Fruit fly (Drosophila melanogaster) whole organism, embryonic: ENCODE results near the gene Nprl3.
A peak's percentile ranks its signal among the peaks of the same experiment; 100 is the strongest.

ENCODE experiments used
- CG10565 ChIP-seq: fragments of 200-800 bp; sonication (Bioruptor generic); optimal IDR thresholded peaks from 3 replicates; lab custom pipeline; 2016; ENCODE audit warnings: missing biosample characterization, mild to moderate bottlenecking, missing genetic modification characterization
- CG11504 ChIP-seq: fragments of 200-800 bp; sonication (Bioruptor generic); optimal IDR thresholded peaks from 3 replicates; lab custom pipeline; 2019; ENCODE audit warnings: missing biosample characterization, mild to moderate bottlenecking, missing genetic modification characterization, moderate library complexity
- CG12391 ChIP-seq: fragments of 200-800 bp; sonication (Bioruptor generic); optimal IDR thresholded peaks from 3 replicates; lab custom pipeline; 2018; ENCODE audit warnings: missing biosample characterization, mild to moderate bottlenecking, missing genetic modification characterization, moderate library complexity
- CG14710 ChIP-seq: fragments of 200-800 bp; sonication (Bioruptor generic); optimal IDR thresholded peaks from 3 replicates; lab custom pipeline; 2019; ENCODE audit warnings: missing biosample characterization, mild to moderate bottlenecking, missing genetic modification characterization, moderate library complexity
- CG14860 ChIP-seq: fragments of 200-800 bp; sonication (Bioruptor generic); IDR thresholded peaks from 3 replicates; pipeline ENCODE4 v1.3.6; 2022; ENCODE audit warnings: missing biosample characterization, missing genetic modification characterization; ENCODE audit not compliant: partially characterized antibody
- CG1603 ChIP-seq: fragments of 200-800 bp; sonication (Bioruptor generic); optimal IDR thresholded peaks from 2 replicates; lab custom pipeline; 2019; ENCODE audit warnings: missing biosample characterization, mild to moderate bottlenecking, missing genetic modification characterization, moderate library complexity
- CG17361 ChIP-seq: fragments of 200-800 bp; sonication (Bioruptor generic); IDR thresholded peaks from 3 replicates; pipeline ENCODE4 v1.3.6; 2022; ENCODE audit warnings: missing biosample characterization, missing genetic modification characterization
- CG17802 ChIP-seq: fragments of 200-800 bp; sonication (Bioruptor generic); optimal IDR thresholded peaks from 2 replicates; lab custom pipeline; 2018; ENCODE audit warnings: missing biosample characterization, mild to moderate bottlenecking, missing genetic modification characterization, moderate library complexity
- CG17829 ChIP-seq: fragments of 200-800 bp; optimal IDR thresholded peaks from 2 replicates; lab custom pipeline; 2019; ENCODE audit warnings: missing biosample characterization, mild to moderate bottlenecking, missing genetic modification characterization, moderate library complexity
- CG18262 ChIP-seq: fragments of 200-800 bp; optimal IDR thresholded peaks from 3 replicates; lab custom pipeline; 2019; ENCODE audit warnings: missing biosample characterization, mild to moderate bottlenecking, missing genetic modification characterization, moderate library complexity
- CG2678 ChIP-seq: fragments of 200-800 bp; sonication (Bioruptor generic); optimal IDR thresholded peaks from 3 replicates; lab custom pipeline; 2019; ENCODE audit warnings: missing biosample characterization, mild to moderate bottlenecking, missing genetic modification characterization, moderate library complexity
- CG2889 ChIP-seq: fragments of 200-800 bp; sonication (Bioruptor generic); IDR thresholded peaks from 3 replicates; pipeline ENCODE4 v1.3.6; 2022; ENCODE audit warnings: missing biosample characterization, missing genetic modification characterization
- CG3407 ChIP-seq: fragments of 200-800 bp; sonication (Bioruptor generic); optimal IDR thresholded peaks from 2 replicates; lab custom pipeline; 2018; ENCODE audit warnings: missing biosample characterization, mild to moderate bottlenecking, missing genetic modification characterization
- CG34422 ChIP-seq: fragments of 200-800 bp; sonication (Bioruptor generic); IDR thresholded peaks from 3 replicates; pipeline ENCODE4 v1.3.6; 2022; ENCODE audit warnings: missing biosample characterization, missing genetic modification characterization
- CG7839 ChIP-seq: fragments of 200-800 bp; sonication (Bioruptor generic); optimal IDR thresholded peaks from 3 replicates; lab custom pipeline; 2018; ENCODE audit warnings: missing biosample characterization, mild to moderate bottlenecking, missing genetic modification characterization, moderate library complexity
- CG7928 ChIP-seq: fragments of 200-800 bp; sonication (Bioruptor generic); optimal IDR thresholded peaks from 2 replicates; lab custom pipeline; 2017; ENCODE audit warnings: missing biosample characterization, mild to moderate bottlenecking, missing genetic modification characterization
- CG9797 ChIP-seq: fragments of 200-800 bp; sonication (Bioruptor generic); optimal IDR thresholded peaks from 3 replicates; lab custom pipeline; 2018; ENCODE audit warnings: missing biosample characterization, mild to moderate bottlenecking, missing genetic modification characterization
- CG9932 ChIP-seq: fragments of 200-800 bp; sonication (Bioruptor generic); IDR thresholded peaks from 2 replicates; pipeline ENCODE4 v1.3.6; 2022; ENCODE audit warnings: missing biosample characterization, missing genetic modification characterization
- D19A ChIP-seq: fragments of 200-800 bp; optimal IDR thresholded peaks from 3 replicates; lab custom pipeline; 2019; ENCODE audit warnings: missing biosample characterization, mild to moderate bottlenecking, missing genetic modification characterization, moderate library complexity
- Dbx ChIP-seq: fragments of 200-800 bp; sonication (Bioruptor generic); IDR thresholded peaks from 3 replicates; pipeline ENCODE4 v1.3.6; 2022; ENCODE audit warnings: missing biosample characterization, missing genetic modification characterization
- Deaf1 ChIP-seq: fragments of 200-800 bp; optimal IDR thresholded peaks from 3 replicates; lab custom pipeline; 2019; ENCODE audit warnings: missing biosample characterization, mild to moderate bottlenecking, missing genetic modification characterization, moderate library complexity
- Dll ChIP-seq: fragments of 200-800 bp; sonication (Bioruptor generic); IDR thresholded peaks from 4 replicates; pipeline ENCODE4 v1.3.6; 2022; ENCODE audit warnings: missing biosample characterization, missing genetic modification characterization; ENCODE audit not compliant: partially characterized antibody
- Dp ChIP-seq: fragments of 200-800 bp; sonication (Bioruptor generic); optimal IDR thresholded peaks from 2 replicates; lab custom pipeline; 2018; ENCODE audit warnings: missing biosample characterization, mild to moderate bottlenecking, missing genetic modification characterization, moderate library complexity
- Drgx ChIP-seq: fragments of 200-800 bp; sonication (Bioruptor generic); IDR thresholded peaks from 2 replicates; pipeline ENCODE4 v1.3.6; 2022; ENCODE audit warnings: missing biosample characterization, missing genetic modification characterization
- Elba2 ChIP-seq: fragments of 200-800 bp; sonication (Bioruptor generic); optimal IDR thresholded peaks from 3 replicates; lab custom pipeline; 2016; ENCODE audit warnings: missing biosample characterization, missing genetic modification characterization
- HLHmδ ChIP-seq: fragments of 200-800 bp; sonication (Bioruptor generic); optimal IDR thresholded peaks from 2 replicates; lab custom pipeline; 2018; ENCODE audit warnings: missing biosample characterization, mild to moderate bottlenecking, missing genetic modification characterization, moderate library complexity
- Hey ChIP-seq: fragments of 200-800 bp; sonication (Bioruptor generic); optimal IDR thresholded peaks from 3 replicates; lab custom pipeline; 2018; ENCODE audit warnings: missing biosample characterization, mild to moderate bottlenecking, missing genetic modification characterization
- NC2β ChIP-seq: fragments of 200-800 bp; sonication (Bioruptor generic); optimal IDR thresholded peaks from 2 replicates; lab custom pipeline; 2016; ENCODE audit warnings: missing biosample characterization, missing genetic modification characterization
- Nf-YB ChIP-seq: fragments of 200-800 bp; sonication (Bioruptor generic); optimal IDR thresholded peaks from 3 replicates; lab custom pipeline; 2019; ENCODE audit warnings: missing biosample characterization, mild to moderate bottlenecking, missing genetic modification characterization, moderate library complexity
- Oli ChIP-seq: fragments of 200-800 bp; sonication (Bioruptor generic); optimal IDR thresholded peaks from 2 replicates; lab custom pipeline; 2018; ENCODE audit warnings: missing biosample characterization, mild to moderate bottlenecking, missing genetic modification characterization, moderate library complexity
- Ptx1 ChIP-seq: fragments of 200-800 bp; sonication (Bioruptor generic); IDR thresholded peaks from 2 replicates; pipeline ENCODE4 v1.3.6; 2022; ENCODE audit warnings: missing biosample characterization, missing genetic modification characterization
- Sry-β ChIP-seq: fragments of 200-800 bp; sonication (Bioruptor generic); optimal IDR thresholded peaks from 2 replicates; lab custom pipeline; 2018; ENCODE audit warnings: missing biosample characterization, mild to moderate bottlenecking, missing genetic modification characterization, moderate library complexity
- cad ChIP-seq: fragments of >200 bp; optimal IDR thresholded peaks from 2 replicates; lab custom pipeline; 2017; ENCODE audit warnings: missing biosample characterization, missing genetic modification characterization
- da ChIP-seq: fragments of 200-800 bp; sonication (Bioruptor generic); optimal IDR thresholded peaks from 2 replicates; lab custom pipeline; 2016; ENCODE audit warnings: missing biosample characterization, missing genetic modification characterization
- gcm2 ChIP-seq: fragments of 200-800 bp; sonication (Bioruptor generic); optimal IDR thresholded peaks from 2 replicates; lab custom pipeline; 2016; ENCODE audit warnings: missing biosample characterization, missing genetic modification characterization
- gem ChIP-seq: fragments of 200-800 bp; sonication (Bioruptor generic); optimal IDR thresholded peaks from 2 replicates; lab custom pipeline; 2019; ENCODE audit warnings: missing biosample characterization, mild to moderate bottlenecking, missing genetic modification characterization, moderate library complexity
- gfzf ChIP-seq: fragments of 200-800 bp; sonication (Bioruptor generic); optimal IDR thresholded peaks from 2 replicates; lab custom pipeline; 2016; ENCODE audit warnings: missing biosample characterization, mild to moderate bottlenecking, missing genetic modification characterization, moderate library complexity
- grau ChIP-seq: fragments of 200-800 bp; optimal IDR thresholded peaks from 3 replicates; lab custom pipeline; 2019; ENCODE audit warnings: missing biosample characterization, mild to moderate bottlenecking, missing genetic modification characterization, moderate library complexity
- gt ChIP-seq: fragments of 200-800 bp; sonication (Bioruptor generic); IDR thresholded peaks from 2 replicates; pipeline ENCODE4 v1.3.6; 2022; ENCODE audit warnings: missing biosample characterization, missing genetic modification characterization
- mld ChIP-seq: fragments of 200-800 bp; sonication (Bioruptor generic); IDR thresholded peaks from 3 replicates; pipeline ENCODE4 v1.3.6; 2022; ENCODE audit warnings: missing biosample characterization, missing genetic modification characterization; ENCODE audit not compliant: partially characterized antibody
- pzg ChIP-seq: fragments of 200-800 bp; sonication (Bioruptor generic); optimal IDR thresholded peaks from 3 replicates; lab custom pipeline; 2018; ENCODE audit warnings: missing biosample characterization, mild to moderate bottlenecking, missing genetic modification characterization, moderate library complexity
- ranshi ChIP-seq: fragments of 200-800 bp; sonication (Bioruptor generic); IDR thresholded peaks from 2 replicates; pipeline ENCODE4 v1.3.6; 2022; ENCODE audit warnings: missing biosample characterization, missing genetic modification characterization
- row ChIP-seq: fragments of 200-800 bp; sonication (Bioruptor generic); IDR thresholded peaks from 3 replicates; pipeline ENCODE4 v1.3.6; 2022; ENCODE audit warnings: missing biosample characterization, missing genetic modification characterization
- sens ChIP-seq: fragments of 200-800 bp; sonication (Bioruptor generic); peaks from one replicate; lab custom pipeline; 2016; ENCODE audit warnings: missing biosample characterization, missing genetic modification characterization
- sisA ChIP-seq: fragments of 200-800 bp; sonication (Bioruptor generic); IDR thresholded peaks from 2 replicates; pipeline ENCODE4 v1.3.6; 2022; ENCODE audit warnings: missing biosample characterization, missing genetic modification characterization
- slbo ChIP-seq: fragments of 200-800 bp; sonication (Bioruptor generic); IDR thresholded peaks from 2 replicates; pipeline ENCODE4 v1.3.6; 2022; ENCODE audit warnings: missing biosample characterization, missing genetic modification characterization
- sr ChIP-seq: fragments of 200-800 bp; sonication (Bioruptor generic); IDR thresholded peaks from 3 replicates; pipeline ENCODE4 v1.3.6; 2022; ENCODE audit warnings: missing biosample characterization, missing genetic modification characterization
- stwl ChIP-seq: fragments of 200-800 bp; sonication (Bioruptor generic); optimal IDR thresholded peaks from 3 replicates; lab custom pipeline; 2018; ENCODE audit warnings: missing biosample characterization, mild to moderate bottlenecking, missing genetic modification characterization, moderate library complexity
- trem ChIP-seq: fragments of 200-800 bp; optimal IDR thresholded peaks from 3 replicates; lab custom pipeline; 2019; ENCODE audit warnings: missing biosample characterization, mild to moderate bottlenecking, missing genetic modification characterization, moderate library complexity

Gene Nprl3

dm6 chr3L:13999204-13999603 is 2.5 kb downstream of the Nprl3 start, which contains the start of gene CG17359 (continued):
- TF ChIP-seq sens (GFP tag; lab: Kevin White, UChicago): peak; percentile 59
- TF ChIP-seq, all 482 proteins: peak for 8

dm6 chr3L:13996992-13997391 is 4.7 kb downstream of the Nprl3 start, which contains the start of gene CG17361:
CG17361 (plus strand) TSS chr3L:13997191.
- TF ChIP-seq CG7839 (no peak), CG12391 (tag; lab: Kevin White, UChicago) (peak; percentile 26), CG18262 (tag; lab: Kevin White, UChicago) (peak; percentile 18), Deaf1 (tag; lab: Kevin White, UChicago) (no peak), gcm2 (GFP tag; lab: Kevin White, UChicago) (no peak), Dp (GFP tag; lab: Kevin White, UChicago) (peak; percentile 23), Nf-YB (GFP tag; lab: Kevin White, UChicago) (no peak), CG9797 (peak; percentile 44), CG17829 (peak; percentile 11), CG14710 (peak; percentile 14), CG17361 (GFP tag; lab: Robert Waterston, UW) (peak; percentile 61; the same call in 2 of the 3 replicates), CG34422 (GFP tag; lab: Robert Waterston, UW) (peak; percentile 12; the same call in 1 of the 3 replicates), Dll (GFP tag; lab: Robert Waterston, UW) (no peak), Sry-β (GFP tag; lab: Kevin White, UChicago) (no peak), Elba2 (GFP tag; lab: Kevin White, UChicago) (no peak), CG11504 (tag; lab: Kevin White, UChicago) (peak; percentile 26), Hey (no peak), Drgx (GFP tag; lab: Robert Waterston, UW) (no peak), CG2889 (GFP tag; lab: Robert Waterston, UW) (no peak), grau (tag; lab: Kevin White, UChicago) (peak; percentile 36), CG3407 (GFP tag; lab: Kevin White, UChicago) (no peak), ranshi (no peak), Oli (no peak), trem (peak; percentile 22), gem (tag; lab: Kevin White, UChicago) (peak; percentile 27), CG2678 (tag; lab: Kevin White, UChicago) (peak; percentile 26), mld (no peak), gt (no peak), sr (GFP tag; lab: Robert Waterston, UW) (no peak), row (GFP tag; lab: Robert Waterston, UW) (peak; percentile 81), gfzf (GFP tag; lab: Kevin White, UChicago) (peak; percentile 61), sisA (GFP tag; lab: Robert Waterston, UW) (no peak), Ptx1 (GFP tag; lab: Robert Waterston, UW) (peak; percentile 27; the same call in 1 of the 2 replicates), stwl (peak; percentile 43), CG7928 (peak; percentile 81), D19A (peak; percentile 19), CG1603 (tag; lab: Kevin White, UChicago) (peak; percentile 20), CG14860 (GFP tag; lab: Robert Waterston, UW) (no peak), NC2β (GFP tag; lab: Kevin White, UChicago) (no peak), da (no peak), Dbx (GFP tag; lab: Robert Waterston, UW) (no peak), slbo (GFP tag; lab: Robert Waterston, UW) (peak; percentile 28; the same call in 1 of the 2 replicates), HLHmδ (GFP tag; lab: Kevin White, UChicago) (no peak), CG17802 (tag; lab: Kevin White, UChicago) (no peak), CG9932 (GFP tag; lab: Robert Waterston, UW) (peak; percentile 16; the same call in 1 of the 2 replicates), cad (GFP tag; lab: Kevin White, UChicago) (no peak), pzg (GFP tag; lab: Kevin White, UChicago) (peak; percentile 38), CG10565 (GFP tag; lab: Kevin White, UChicago) (no peak)
